Worm (Caenorhabditis elegans) whole organism, dauer: ENCODE measurements around the gene C05D10.4.

Experiments
- unc-62 ChIP-seq: sonication (generic microtip); optimal IDR thresholded peaks from 2 replicates; lab custom pipeline; 2017; ENCODE audit warnings: missing biosample characterization, missing genetic modification reagents, missing genetic modification characterization

Gene C05D10.4

DNA sequence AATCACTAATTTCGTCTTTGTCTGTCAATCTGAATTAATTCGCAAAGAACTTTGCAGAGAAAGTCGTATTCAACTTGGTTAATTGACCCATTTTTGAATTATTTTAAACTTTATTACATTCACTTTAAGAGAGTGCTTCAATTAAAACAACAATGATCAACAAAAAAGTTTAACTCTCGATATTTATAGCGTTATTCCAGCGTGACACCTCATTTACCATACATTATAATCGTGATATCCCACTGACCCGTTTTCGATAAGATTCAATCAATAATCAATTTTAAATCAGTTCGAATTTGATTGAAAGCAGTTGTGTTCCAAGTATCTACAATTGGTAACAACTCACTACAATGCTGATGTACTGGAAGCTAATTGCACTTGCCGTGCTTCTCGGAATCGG lies 45.9 kb downstream of the C05D10.4 start, which contains the start of gene clc-10:
clc-10 (plus strand) TSS at position 301 of the 400 bp plus-strand sequence.
- no peak for TF ChIP-seq unc-62 (GFP tag; lab: Kevin White, UChicago)

ce11 chrIII:6056179-6056578 lies 46.5 kb downstream of the C05D10.4 start:
- no peak for TF ChIP-seq unc-62 (GFP tag; lab: Kevin White, UChicago)

DNA sequence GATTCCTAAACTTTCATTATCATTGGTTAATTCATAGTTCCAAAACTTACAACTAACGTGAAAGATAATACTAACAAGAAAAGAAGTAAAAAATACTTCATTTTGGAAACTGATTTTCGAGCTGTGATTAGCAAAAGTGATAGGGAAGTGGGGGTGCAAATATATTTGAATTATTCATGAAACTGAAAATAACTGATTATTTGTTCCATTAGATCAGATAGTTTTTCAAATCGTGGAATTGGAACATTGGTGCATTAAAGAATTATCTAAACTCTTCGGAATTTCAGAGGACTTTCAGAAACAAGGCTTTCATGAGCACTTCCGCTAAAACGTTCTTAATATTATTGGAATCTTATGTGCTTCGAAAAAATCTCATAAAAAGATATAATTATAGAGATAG lies 47.0 kb downstream of the C05D10.4 start, which contains the start of gene F40H6.5:
F40H6.5 (minus strand) TSS at position 101 of the 400 bp plus-strand sequence.
- TF ChIP-seq unc-62 (GFP tag; lab: Kevin White, UChicago) = no peak

DNA sequence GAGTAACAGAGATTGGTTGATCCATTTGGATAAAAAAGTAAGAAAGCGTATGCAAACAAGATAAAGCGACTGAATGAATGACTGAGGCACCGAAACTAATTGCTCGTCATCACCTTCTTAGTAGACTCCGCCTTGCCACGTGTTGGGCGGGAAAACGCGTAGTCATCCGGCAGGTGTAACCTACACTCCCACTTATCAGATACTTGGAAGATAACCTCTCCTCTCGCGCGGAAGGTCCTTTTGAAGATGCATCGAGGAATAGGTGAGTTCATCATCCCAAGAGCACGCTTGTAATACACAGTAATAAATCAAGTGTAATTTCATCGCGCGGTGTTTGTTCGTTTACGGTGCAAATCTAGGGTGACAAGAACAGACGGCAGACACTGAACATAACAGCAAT lies 55.8 kb downstream of the C05D10.4 start, which contains the start of gene tbx-11:
tbx-11 (minus strand) TSS at position 101 of the 400 bp plus-strand sequence.
- no peak for TF ChIP-seq unc-62 (GFP tag; lab: Kevin White, UChicago)

ce11 chrIII:6039370-6039769 lies 63.3 kb downstream of the C05D10.4 start, which contains the start of gene ift-139:
Gene ift-139 (minus strand): TSS chrIII:6039470.
- no peak for TF ChIP-seq unc-62 (GFP tag; lab: Kevin White, UChicago)
